Fruit fly (Drosophila melanogaster) whole organism: Measurements from ENCODE around the gene CG31538.

Experiments used
- CG8478 ChIP-seq: fragments of >200 bp; optimal IDR thresholded peaks from 2 replicates; lab custom pipeline; 2018; ENCODE audit warnings: inconsistent platforms
- Dll ChIP-seq: fragments of >200 bp; optimal IDR thresholded peaks from 2 replicates; lab custom pipeline; 2017
- EcR ChIP-seq, 2 experiments: fragments of >200 bp; optimal IDR thresholded peaks; 2 replicates each; lab custom pipeline; 2017; ENCODE audit warnings: missing biosample characterization in 2 of 2, missing genetic modification characterization in 2 of 2, missing genetic modification reagents in 2 of 2
- pan ChIP-seq: fragments of >200 bp; optimal IDR thresholded peaks from 2 replicates; lab custom pipeline; 2017
- psq ChIP-seq: fragments of >200 bp; optimal IDR thresholded peaks from 2 replicates; lab custom pipeline; 2017
- usp ChIP-seq: fragments of >200 bp; optimal IDR thresholded peaks from 2 replicates; lab custom pipeline; 2017; ENCODE audit warnings: missing biosample characterization, missing genetic modification characterization, mixed read lengths

CG31538 gene

DNA sequence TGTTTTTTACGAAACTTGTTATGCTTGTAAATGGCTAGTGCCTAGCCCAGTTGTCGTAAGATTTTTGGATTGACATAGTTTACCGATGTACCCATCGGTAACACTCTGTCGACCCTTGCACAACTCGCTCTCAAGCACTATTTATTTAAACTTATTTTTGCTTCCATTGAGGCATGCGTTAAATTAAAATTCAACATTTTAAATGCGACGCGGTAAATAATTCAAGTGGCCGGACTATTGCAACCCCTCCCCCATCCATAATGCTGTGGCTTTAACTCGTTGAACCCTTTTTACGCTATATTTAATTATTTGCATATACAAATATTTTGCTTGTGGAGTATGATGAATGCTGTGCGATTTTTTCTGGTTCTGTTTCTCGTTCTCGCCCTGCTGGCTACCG, 28.3 kb downstream of the CG31538 start:
- no peak for TF ChIP-seq EcR (GFP tag; optimal IDR thresholded peaks at IDR 0.05; lab: Kevin White, UChicago)
- no peak for TF ChIP-seq CG8478 (lab: Kevin White, UChicago)
- TF ChIP-seq Dll (lab: Kevin White, UChicago), result no peak
- no peak for TF ChIP-seq usp
- TF ChIP-seq pan (lab: Kevin White, UChicago), result no peak
- TF ChIP-seq psq, result no peak

dm6 chr3R:5246950-5247349, 30.7 kb downstream of the CG31538 start:
- no peak for TF ChIP-seq psq

DNA sequence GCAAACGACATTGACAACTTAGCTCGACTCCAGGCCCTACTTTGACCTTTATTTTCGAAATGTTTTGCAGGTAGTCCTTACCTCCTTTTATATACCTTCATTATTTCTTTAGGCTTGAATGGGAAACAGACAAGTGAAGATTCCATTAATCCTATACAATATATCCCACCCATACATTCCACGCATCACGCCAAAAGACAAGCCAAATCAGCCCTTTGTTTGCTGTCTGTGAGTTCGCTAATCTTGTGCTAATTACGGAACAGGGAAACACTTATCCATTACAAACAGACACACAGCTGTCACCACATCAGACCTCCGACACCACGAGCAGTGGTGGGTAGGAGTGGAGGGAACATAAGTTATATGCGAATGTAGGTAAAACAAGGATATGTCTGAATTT, 36.9 kb downstream of the CG31538 start, which contains the start of gene CG33293:
Gene CG33293 (minus strand): TSS at position 15 of the 400 bp plus-strand sequence.
- TF ChIP-seq usp (no peak), psq (no peak), EcR (GFP tag; optimal IDR thresholded peaks at IDR 0.05; lab: Kevin White, UChicago) (no peak), pan (lab: Kevin White, UChicago) (no peak), CG8478 (lab: Kevin White, UChicago) (no peak), Dll (lab: Kevin White, UChicago) (no peak)

DNA sequence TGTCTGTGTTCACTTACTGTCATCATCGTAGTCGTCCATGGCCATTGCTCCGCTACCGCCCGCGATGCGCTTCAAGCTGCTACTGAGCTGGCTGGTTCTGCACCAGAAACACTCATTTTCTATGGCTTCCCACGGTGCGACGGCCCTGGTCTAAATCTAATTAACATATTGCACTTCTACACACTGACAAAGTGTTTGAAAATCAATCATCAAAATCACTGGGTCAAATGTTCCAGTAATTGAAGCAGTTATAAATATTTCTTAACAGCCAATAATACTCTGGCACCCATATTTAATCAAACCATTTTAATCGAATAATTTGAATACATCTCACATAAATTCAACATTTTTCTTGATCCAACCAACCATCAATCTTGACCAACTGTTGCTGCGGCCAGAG, 40.4 kb downstream of the CG31538 start, which contains the start of gene rtp:
Gene rtp (minus strand): TSS at position 101 of the 400 bp plus-strand sequence.
- TF ChIP-seq CG8478 (lab: Kevin White, UChicago), result no peak
- no peak for TF ChIP-seq Dll (lab: Kevin White, UChicago)
- no peak for TF ChIP-seq usp
- TF ChIP-seq psq, result no peak
- TF ChIP-seq EcR (GFP tag; optimal IDR thresholded peaks at IDR 0.05; lab: Kevin White, UChicago), result no peak
- no peak for TF ChIP-seq pan (lab: Kevin White, UChicago)

DNA sequence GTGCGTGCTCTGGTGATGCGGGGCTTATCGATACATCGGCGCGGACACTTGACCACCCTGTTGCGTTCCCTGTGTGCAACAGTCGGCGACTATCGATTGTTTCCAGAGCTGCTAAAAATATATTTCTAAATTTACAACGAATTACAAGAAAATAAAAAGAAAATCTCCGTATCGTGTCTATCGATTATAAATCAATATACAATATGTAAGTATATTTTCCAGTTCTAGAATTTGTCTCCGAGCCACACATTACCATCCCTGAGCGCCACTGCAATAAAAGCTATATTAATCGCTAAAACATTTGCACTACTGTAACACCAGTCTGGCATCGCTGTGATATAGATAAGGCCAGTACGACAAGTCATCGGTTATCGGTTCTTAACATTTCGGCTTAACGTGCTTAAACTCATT, 45.4 kb downstream of the CG31538 start, which contains the start of the genes Kat60 and Mms19:
Gene Kat60 (minus strand): TSS at position 13 of the 411 bp plus-strand sequence.
Gene Mms19 (plus strand): TSS at position 347 of the 411 bp plus-strand sequence.
- TF ChIP-seq EcR (GFP tag; optimal IDR thresholded peaks at IDR 0.05; lab: Kevin White, UChicago), result no peak
- TF ChIP-seq psq, result no peak
- no peak for TF ChIP-seq pan (lab: Kevin White, UChicago)
- TF ChIP-seq Dll (lab: Kevin White, UChicago), result no peak
- no peak for TF ChIP-seq usp
- no peak for TF ChIP-seq CG8478 (lab: Kevin White, UChicago)

dm6 chr3R:5231383-5232196, 46.0 kb downstream of the CG31538 start:
- TF ChIP-seq Dll (lab: Kevin White, UChicago) (no peak), pan (lab: Kevin White, UChicago) (no peak), psq (no peak), CG8478 (lab: Kevin White, UChicago) (no peak), EcR (GFP tag; optimal IDR thresholded peaks at IDR 0.05; lab: Kevin White, UChicago) (no peak), usp (no peak)

- TF ChIP-seq usp (no peak), pan (lab: Kevin White, UChicago) (no peak), EcR (GFP tag; optimal IDR thresholded peaks at IDR 0.05; lab: Kevin White, UChicago) (no peak), CG8478 (lab: Kevin White, UChicago) (no peak), Dll (lab: Kevin White, UChicago) (no peak), psq (no peak)
Measured at dm6 chr3R:5229458-5229857, 48.2 kb downstream of the CG31538 start.

dm6 chr3R:5226025-5226424, 51.6 kb downstream of the CG31538 start, which contains the start of gene Vps37B:
Gene Vps37B (plus strand): TSS chr3R:5226158.
- TF ChIP-seq Dll (lab: Kevin White, UChicago) (no peak), pan (lab: Kevin White, UChicago) (no peak), psq (no peak), CG8478 (lab: Kevin White, UChicago) (no peak)
